Fruit fly (Drosophila melanogaster): ENCODE measurements around the gene alrm.

DNA sequence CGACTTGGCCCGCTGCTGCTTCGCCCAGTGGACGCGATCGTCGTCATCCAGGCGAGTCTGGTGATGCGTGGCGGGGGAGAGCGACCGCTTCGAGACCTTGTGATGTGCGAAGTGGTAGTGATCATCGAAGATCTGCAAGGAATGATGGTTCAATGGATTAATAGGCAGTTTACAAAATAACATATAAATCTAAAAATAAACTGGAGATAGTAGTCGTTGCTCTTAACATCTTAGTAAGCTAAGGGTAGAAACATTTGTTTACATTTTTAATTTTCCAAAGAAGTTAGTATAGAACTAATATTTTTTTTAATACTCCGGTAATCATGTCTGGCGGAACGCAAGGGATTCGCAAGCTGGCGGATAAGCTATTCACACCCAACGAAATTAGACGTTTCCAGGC is 24.6 kb downstream of the alrm start, which contains the start of gene ND-49L:
- TF ChIP-seq dmrt99B (tag; optimal IDR thresholded peaks at IDR 0.05) (no peak), bigmax (GFP tag; optimal IDR thresholded peaks at IDR 0.05) (no peak), CrebB (tag; optimal IDR thresholded peaks at IDR 0.05) (no peak), Ada2b (GFP tag; IDR thresholded peaks at IDR 0.05) (no peak), Hr3 (GFP tag; optimal IDR thresholded peaks at IDR 0.05) (no peak), nom (GFP tag; optimal IDR thresholded peaks at IDR 0.05) (no peak), CG13287 (GFP tag; IDR thresholded peaks at IDR 0.05; ENCODE audit: partially characterized antibody) (no peak), bbx (GFP tag; IDR thresholded peaks at IDR 0.05; ENCODE audit: partially characterized antibody) (no peak), shn (GFP tag; optimal IDR thresholded peaks at IDR 0.05) (no peak)
